Worm (Caenorhabditis elegans) whole organism, late embryonic: ENCODE measurements around the gene Y40B10B.1.

Experiments
- F13H6.1 ChIP-seq: sonication (generic microtip); optimal IDR thresholded peaks from 2 replicates; lab custom pipeline; 2016; ENCODE audit warnings: missing genetic modification characterization, missing compliant biosample characterization
- K09A11.1 ChIP-seq: sonication (generic microtip); optimal IDR thresholded peaks from 2 replicates; lab custom pipeline; 2017; ENCODE audit warnings: antibody characterized with exemption, mild to moderate bottlenecking, missing genetic modification characterization, missing compliant biosample characterization; ENCODE audit not compliant: insufficient read depth
- ahr-1 ChIP-seq: sonication (generic microtip); optimal IDR thresholded peaks from 2 replicates; lab custom pipeline; 2016; ENCODE audit warnings: missing genetic modification characterization, missing compliant biosample characterization
- ceh-18 ChIP-seq: sonication (generic microtip); optimal IDR thresholded peaks from 2 replicates; lab custom pipeline; 2016; ENCODE audit warnings: missing genetic modification characterization, missing compliant biosample characterization
- ceh-2 ChIP-seq: sonication (generic microtip); optimal IDR thresholded peaks from 2 replicates; lab custom pipeline; 2016; ENCODE audit warnings: missing genotype, missing genetic modification characterization, missing compliant biosample characterization
- ceh-22 ChIP-seq: sonication (generic microtip); optimal IDR thresholded peaks from 2 replicates; lab custom pipeline; 2017; ENCODE audit warnings: missing biosample characterization, missing genetic modification characterization
- ceh-24 ChIP-seq: sonication (generic microtip); optimal IDR thresholded peaks from 2 replicates; lab custom pipeline; 2016; ENCODE audit warnings: mild to moderate bottlenecking, missing genetic modification characterization, missing compliant biosample characterization
- ceh-31 ChIP-seq: sonication (generic microtip); optimal IDR thresholded peaks from 2 replicates; lab custom pipeline; 2016; ENCODE audit warnings: missing genetic modification characterization, missing compliant biosample characterization
- ceh-34 ChIP-seq: sonication (generic microtip); optimal IDR thresholded peaks from 2 replicates; lab custom pipeline; 2016; ENCODE audit warnings: mild to moderate bottlenecking, missing genetic modification characterization, missing compliant biosample characterization
- ceh-45 ChIP-seq: fragments of 200-800 bp; sonication (Bioruptor generic); IDR thresholded peaks from 2 replicates; pipeline ENCODE4 v1.3.6; 2022; ENCODE audit warnings: missing genetic modification reagents, missing genetic modification characterization, missing compliant biosample characterization
- ceh-9 ChIP-seq: sonication (generic microtip); optimal IDR thresholded peaks from 2 replicates; lab custom pipeline; 2016; ENCODE audit warnings: mild to moderate bottlenecking, missing genetic modification characterization, inconsistent platforms, missing compliant biosample characterization
- che-1 ChIP-seq: sonication (generic microtip); optimal IDR thresholded peaks from 2 replicates; lab custom pipeline; 2016; ENCODE audit warnings: mild to moderate bottlenecking, missing genetic modification characterization, missing compliant biosample characterization
- dmd-4 ChIP-seq: sonication (generic microtip); optimal IDR thresholded peaks from 2 replicates; lab custom pipeline; 2016; ENCODE audit warnings: borderline replicate concordance, missing genetic modification characterization, missing compliant biosample characterization
- dve-1 ChIP-seq: sonication (generic microtip); optimal IDR thresholded peaks from 2 replicates; lab custom pipeline; 2017; ENCODE audit warnings: antibody characterized with exemption, mild to moderate bottlenecking, missing genetic modification characterization, missing compliant biosample characterization
- elt-2 ChIP-seq: sonication (generic microtip); optimal IDR thresholded peaks from 2 replicates; lab custom pipeline; 2016; ENCODE audit warnings: missing genetic modification reagents, missing genetic modification characterization, missing compliant biosample characterization
- eyg-1 ChIP-seq: sonication (generic microtip); optimal IDR thresholded peaks from 2 replicates; lab custom pipeline; 2016; ENCODE audit warnings: missing genotype, missing genetic modification characterization, missing compliant biosample characterization
- fax-1 ChIP-seq: sonication (generic microtip); optimal IDR thresholded peaks from 2 replicates; lab custom pipeline; 2016; ENCODE audit warnings: missing genotype, missing genetic modification characterization, missing compliant biosample characterization
- fkh-10 ChIP-seq: fragments of 150-350 bp; optimal IDR thresholded peaks from 2 replicates; lab custom pipeline; 2014; ENCODE audit warnings: missing biosample characterization, missing genetic modification reagents, missing genetic modification characterization
- gmeb-2 ChIP-seq: sonication (generic microtip); optimal IDR thresholded peaks from 2 replicates; lab custom pipeline; 2016; ENCODE audit warnings: missing genetic modification characterization, inconsistent platforms, missing compliant biosample characterization
- hlh-15 ChIP-seq: sonication (generic microtip); optimal IDR thresholded peaks from 2 replicates; lab custom pipeline; 2016; ENCODE audit warnings: missing genetic modification characterization, missing compliant biosample characterization
- hlh-6 ChIP-seq: sonication (generic microtip); optimal IDR thresholded peaks from 2 replicates; lab custom pipeline; 2016; ENCODE audit warnings: missing genotype, missing genetic modification characterization, missing compliant biosample characterization
- mec-3 ChIP-seq: sonication (generic microtip); optimal IDR thresholded peaks from 2 replicates; lab custom pipeline; 2016; ENCODE audit warnings: borderline replicate concordance, missing genetic modification characterization, missing compliant biosample characterization
- nfya-1 ChIP-seq: sonication (generic microtip); optimal IDR thresholded peaks from 2 replicates; lab custom pipeline; 2017; ENCODE audit warnings: missing genetic modification characterization, mild to moderate bottlenecking, missing compliant biosample characterization, antibody characterized with exemption, moderate library complexity
- odd-2 ChIP-seq: sonication (generic microtip); optimal IDR thresholded peaks from 2 replicates; lab custom pipeline; 2017; ENCODE audit warnings: antibody characterized with exemption, mild to moderate bottlenecking, missing genetic modification characterization, missing compliant biosample characterization
- pha-4 ChIP-seq: fragments of 150-350 bp; optimal IDR thresholded peaks from 2 replicates; lab custom pipeline; 2018; ENCODE audit warnings: missing biosample characterization, missing genetic modification reagents, missing genetic modification characterization
- pqm-1 ChIP-seq: sonication (generic microtip); optimal IDR thresholded peaks from 2 replicates; lab custom pipeline; 2016; ENCODE audit warnings: missing genetic modification characterization, missing compliant biosample characterization
- pros-1 ChIP-seq: fragments of 150-350 bp; optimal IDR thresholded peaks from 2 replicates; lab custom pipeline; 2014; ENCODE audit warnings: missing biosample characterization, missing genetic modification reagents, missing genetic modification characterization
- rnt-1 ChIP-seq: sonication (generic microtip); optimal IDR thresholded peaks from 2 replicates; lab custom pipeline; 2016; ENCODE audit warnings: missing genetic modification characterization, missing compliant biosample characterization
- sdc-2 ChIP-seq: sonication (generic microtip); optimal IDR thresholded peaks from 2 replicates; lab custom pipeline; 2016; ENCODE audit warnings: missing genotype, missing genetic modification characterization, missing compliant biosample characterization
- syd-9 ChIP-seq: sonication (generic microtip); optimal IDR thresholded peaks from 2 replicates; lab custom pipeline; 2016; ENCODE audit warnings: mild to moderate bottlenecking, missing genetic modification characterization, moderate library complexity, missing compliant biosample characterization
- tbx-2 ChIP-seq: sonication (generic microtip); optimal IDR thresholded peaks from 2 replicates; lab custom pipeline; 2016; ENCODE audit warnings: missing genetic modification characterization, missing compliant biosample characterization
- unc-55 ChIP-seq: sonication (generic microtip); optimal IDR thresholded peaks from 2 replicates; lab custom pipeline; 2017; ENCODE audit warnings: missing biosample characterization, missing genetic modification reagents, missing genetic modification characterization
- unc-86 ChIP-seq: sonication (generic microtip); optimal IDR thresholded peaks from 2 replicates; lab custom pipeline; 2016; ENCODE audit warnings: missing genetic modification characterization, missing compliant biosample characterization
- ztf-16 ChIP-seq: sonication (generic microtip); optimal IDR thresholded peaks from 2 replicates; lab custom pipeline; 2017; ENCODE audit warnings: missing genetic modification characterization, missing compliant biosample characterization

Gene Y40B10B.1

ce11 chrV:1921321-1921720, 40.0 kb downstream of the Y40B10B.1 start, which contains the start of gene gst-37:
Gene gst-37 (plus strand): TSS chrV:1921621.
- TF ChIP-seq tbx-2 (tag; lab: Kevin White, UChicago) (no peak), pros-1 (tag; lab: Kevin White, UChicago) (no peak), K09A11.1 (tag; lab: Kevin White, UChicago) (no peak), che-1 (tag; lab: Kevin White, UChicago) (no peak), nfya-1 (tag; lab: Kevin White, UChicago) (no peak), ztf-16 (no peak), rnt-1 (tag; lab: Kevin White, UChicago) (no peak), ceh-34 (tag; lab: Kevin White, UChicago) (no peak), elt-2 (tag; lab: Kevin White, UChicago) (no peak), odd-2 (tag; lab: Kevin White, UChicago) (no peak), unc-55 (GFP tag; lab: Kevin White, UChicago) (no peak), ahr-1 (no peak), eyg-1 (no peak), hlh-6 (no peak), ceh-22 (no peak), mec-3 (no peak), ceh-24 (tag; lab: Kevin White, UChicago) (no peak)
- TF ChIP-seq, all 69 proteins: peak for 0

ce11 chrV:1920105-1920504, 41.2 kb downstream of the Y40B10B.1 start, which contains the start of gene Y32G9A.12:
Gene Y32G9A.12 (minus strand): TSS chrV:1920205.
- TF ChIP-seq sdc-2, result no peak
- TF ChIP-seq ceh-45 (GFP tag; lab: Robert Waterston, UW), result no peak
- TF ChIP-seq F13H6.1, result no peak
- TF ChIP-seq ceh-22, result no peak
- no peak for TF ChIP-seq ahr-1
- TF ChIP-seq pha-4 (tag; lab: Kevin White, UChicago), result no peak
- no peak for TF ChIP-seq fkh-10 (GFP tag; lab: Kevin White, UChicago)
- no peak for TF ChIP-seq hlh-6
- no peak for TF ChIP-seq odd-2 (tag; lab: Kevin White, UChicago)
- TF ChIP-seq ceh-31 (tag; lab: Kevin White, UChicago), result no peak
- TF ChIP-seq gmeb-2 (tag; lab: Kevin White, UChicago), result no peak
- no peak for TF ChIP-seq ceh-9 (tag; lab: Kevin White, UChicago)
- TF ChIP-seq dve-1, result no peak
- TF ChIP-seq, all 69 proteins: peak for 0

- TF ChIP-seq ceh-34 (tag; lab: Kevin White, UChicago) (no peak), syd-9 (tag; lab: Kevin White, UChicago) (no peak), hlh-15 (no peak), ceh-2 (no peak), ceh-18 (tag; lab: Kevin White, UChicago) (no peak), ceh-24 (tag; lab: Kevin White, UChicago) (no peak), dve-1 (no peak), unc-86 (tag; lab: Kevin White, UChicago) (no peak)
Measured at ce11 chrV:1918030-1918559, 43.3 kb downstream of the Y40B10B.1 start, which contains the start of gene Y32G9A.2. Gene Y32G9A.2 (plus strand): TSS chrV:1918509.

ce11 chrV:1911102-1911501, 50.3 kb downstream of the Y40B10B.1 start, which contains the start of gene Y32G9A.3:
Gene Y32G9A.3 (plus strand): TSS chrV:1911402.
- TF ChIP-seq che-1 (tag; lab: Kevin White, UChicago) (no peak), pqm-1 (tag; lab: Kevin White, UChicago) (no peak), pha-4 (tag; lab: Kevin White, UChicago) (no peak), hlh-15 (no peak), dmd-4 (tag; lab: Kevin White, UChicago) (no peak), fax-1 (tag; lab: Kevin White, UChicago) (no peak), ahr-1 (no peak), ceh-34 (tag; lab: Kevin White, UChicago) (no peak)
